Worm (Caenorhabditis elegans): ENCODE data around the gene srw-144.

Gene srw-144

DNA sequence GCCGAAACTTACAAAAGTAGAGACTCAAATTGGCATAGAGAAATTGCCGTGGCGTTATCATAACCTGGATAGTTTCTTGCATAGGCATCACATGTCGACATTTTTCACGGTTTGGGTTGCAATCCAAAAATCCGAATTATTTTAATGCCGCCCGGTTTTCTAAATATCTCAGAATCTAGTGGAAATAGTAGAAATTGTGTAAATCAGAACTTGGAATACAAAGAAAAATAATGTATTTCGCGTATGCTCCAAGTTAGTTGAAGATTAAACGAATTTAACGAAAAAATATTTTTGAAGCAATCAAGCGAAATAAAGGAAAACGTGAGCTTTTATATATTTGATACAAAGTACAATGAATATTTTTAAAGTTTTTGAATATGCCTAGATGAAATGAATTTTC lies at the start of gene srw-144:
Gene srw-144 (minus strand): TSS at position 101 of the 400 bp plus-strand sequence.
- TF ChIP-seq hlh-13 (GFP tag; optimal IDR thresholded peaks at IDR 0.05) (no peak), unc-86 (tag; optimal IDR thresholded peaks at IDR 0.05) (no peak), ztf-16 (tag; optimal IDR thresholded peaks at IDR 0.05) (no peak)

DNA sequence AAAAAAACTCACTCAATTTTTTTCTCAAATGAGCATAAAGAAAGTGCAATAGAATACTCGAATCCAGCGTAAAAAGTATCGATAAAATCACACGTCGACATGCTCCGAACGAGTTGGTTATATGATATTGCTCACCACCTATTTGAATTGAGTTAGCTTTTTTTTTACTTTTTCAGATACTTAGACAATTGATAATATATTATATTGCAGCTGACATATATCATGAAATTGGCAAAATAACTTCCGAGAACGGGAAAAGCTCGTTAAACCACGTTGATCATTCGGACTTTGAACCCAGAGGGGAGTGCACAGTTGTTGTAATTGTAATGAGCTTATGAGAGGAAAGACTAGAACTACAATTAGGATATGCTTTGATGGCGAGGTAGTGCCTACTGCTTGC lies 49.7 kb upstream of the srw-144 start, which contains the start of gene srw-136:
Gene srw-136 (minus strand): TSS at position 101 of the 400 bp plus-strand sequence.
- TF ChIP-seq eyg-1 (tag; optimal IDR thresholded peaks at IDR 0.05) (no peak), tbx-7 (tag; optimal IDR thresholded peaks at IDR 0.05) (no peak), madf-2 (tag; optimal IDR thresholded peaks at IDR 0.05) (no peak), ahr-1 (tag; optimal IDR thresholded peaks at IDR 0.05) (no peak), sox-2 (GFP tag; IDR thresholded peaks at IDR 0.05) (no peak), ceh-45 (GFP tag; IDR thresholded peaks at IDR 0.05) (no peak), ztf-16 (tag; optimal IDR thresholded peaks at IDR 0.05) (no peak), C38D4.7 (GFP tag; optimal IDR thresholded peaks at IDR 0.05) (no peak), hlh-30 (tag; optimal IDR thresholded peaks at IDR 0.05; ENCODE audit: insufficient read depth) (no peak), lin-11 (tag; optimal IDR thresholded peaks at IDR 0.05) (no peak), hlh-13 (GFP tag; optimal IDR thresholded peaks at IDR 0.05) (no peak), ceh-18 (tag; optimal IDR thresholded peaks at IDR 0.05) (no peak), T23F11.4 (GFP tag; optimal IDR thresholded peaks at IDR 0.05) (no peak)

- TF ChIP-seq ceh-31 (tag; optimal IDR thresholded peaks at IDR 0.05) (no peak), fkh-6 (tag; optimal IDR thresholded peaks at IDR 0.05) (no peak), ztf-16 (tag; optimal IDR thresholded peaks at IDR 0.05) (no peak), pag-3 (tag; optimal IDR thresholded peaks at IDR 0.05; ENCODE audit: borderline replicate concordance) (no peak), F13H6.1 (tag; optimal IDR thresholded peaks at IDR 0.05) (no peak), pqm-1 (tag; optimal IDR thresholded peaks at IDR 0.05) (no peak), K09A11.1 (tag; optimal IDR thresholded peaks at IDR 0.05; ENCODE audit: insufficient read depth) (no peak), ceh-45 (GFP tag; IDR thresholded peaks at IDR 0.05) (no peak), K02D7.2 (tag; optimal IDR thresholded peaks at IDR 0.05) (no peak), lim-6 (tag; optimal IDR thresholded peaks at IDR 0.05) (no peak)
Measured at ce11 chrV:3005964-3006363, 45.2 kb upstream of the srw-144 start, which contains the start of gene srw-112. Gene srw-112 (minus strand): TSS chrV:3006064.

DNA sequence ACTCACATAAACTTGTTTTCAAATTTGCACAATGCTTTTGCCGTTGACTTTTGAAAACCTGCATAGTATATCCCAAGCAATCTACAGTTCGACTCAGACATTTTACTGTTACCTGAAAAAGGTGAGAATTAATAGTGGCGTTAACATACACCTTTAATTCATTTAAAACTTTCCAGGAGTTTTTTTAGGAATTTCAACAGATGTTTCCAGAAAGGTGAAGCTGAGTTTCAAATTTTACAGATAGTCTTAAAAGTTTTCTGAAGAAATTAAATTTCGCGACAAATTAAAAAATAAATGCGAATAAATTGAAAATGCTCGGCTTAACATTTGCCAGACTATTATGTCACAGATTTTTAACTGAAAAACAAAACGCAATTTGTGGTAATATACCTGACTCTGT lies 38.9 kb upstream of the srw-144 start, which contains the start of gene srw-119:
Gene srw-119 (minus strand): TSS at position 101 of the 400 bp plus-strand sequence.
- no peak for TF ChIP-seq hlh-13 (GFP tag; optimal IDR thresholded peaks at IDR 0.05)
- TF ChIP-seq hlh-6 (tag; optimal IDR thresholded peaks at IDR 0.05) = no peak
- TF ChIP-seq tbx-2 (tag; optimal IDR thresholded peaks at IDR 0.05) = no peak
- TF ChIP-seq nhr-11 (tag; optimal IDR thresholded peaks at IDR 0.05) = no peak

- TF ChIP-seq ama-1 (optimal IDR thresholded peaks at IDR 0.05) = no peak
- no peak for TF ChIP-seq pros-1 (tag; optimal IDR thresholded peaks at IDR 0.05)
- TF ChIP-seq hlh-6 (tag; optimal IDR thresholded peaks at IDR 0.05) = no peak
- no peak for TF ChIP-seq ceh-34 (tag; optimal IDR thresholded peaks at IDR 0.05)
- no peak for TF ChIP-seq npax-4 (tag; optimal IDR thresholded peaks at IDR 0.05)
Measured at ce11 chrV:2996105-2996504, 35.3 kb upstream of the srw-144 start, which contains the start of gene srw-120. Gene srw-120 (minus strand): TSS chrV:2996205.

- TF ChIP-seq rnt-1 (tag; optimal IDR thresholded peaks at IDR 0.05) = no peak
- TF ChIP-seq ceh-9 (tag; optimal IDR thresholded peaks at IDR 0.05) = no peak
- TF ChIP-seq ceh-18 (tag; optimal IDR thresholded peaks at IDR 0.05) = no peak
- no peak for TF ChIP-seq fkh-10 (GFP tag; optimal IDR thresholded peaks at IDR 0.05)
- TF ChIP-seq ttx-3 (tag; optimal IDR thresholded peaks at IDR 0.05) = no peak
- no peak for TF ChIP-seq unc-42 (tag; optimal IDR thresholded peaks at IDR 0.05)
- TF ChIP-seq sox-2 (GFP tag; IDR thresholded peaks at IDR 0.05) = no peak
- no peak for TF ChIP-seq pha-4 (tag; optimal IDR thresholded peaks at IDR 0.05)
- no peak for TF ChIP-seq mec-3 (tag; optimal IDR thresholded peaks at IDR 0.05; ENCODE audit: borderline replicate concordance)
- no peak for TF ChIP-seq tbx-7 (tag; optimal IDR thresholded peaks at IDR 0.05)
- TF ChIP-seq pag-3 (tag; optimal IDR thresholded peaks at IDR 0.05; ENCODE audit: borderline replicate concordance) = no peak
- TF ChIP-seq hlh-30 (tag; optimal IDR thresholded peaks at IDR 0.05; ENCODE audit: insufficient read depth) = no peak
- TF ChIP-seq ceh-22 (tag; optimal IDR thresholded peaks at IDR 0.05) = no peak
- no peak for TF ChIP-seq sox-4 (tag; optimal IDR thresholded peaks at IDR 0.05)
- no peak for TF ChIP-seq npax-4 (tag; optimal IDR thresholded peaks at IDR 0.05)
- TF ChIP-seq ceh-34 (tag; optimal IDR thresholded peaks at IDR 0.05) = no peak
- no peak for TF ChIP-seq eyg-1 (tag; optimal IDR thresholded peaks at IDR 0.05)
- TF ChIP-seq tbx-2 (tag; optimal IDR thresholded peaks at IDR 0.05) = no peak
- no peak for TF ChIP-seq hlh-13 (GFP tag; optimal IDR thresholded peaks at IDR 0.05)
Measured at ce11 chrV:2993816-2994215, 33.0 kb upstream of the srw-144 start, which contains the start of gene srw-115. Gene srw-115 (minus strand): TSS chrV:2993916.

Data from whole organism, late embryonic.